Worm (Caenorhabditis elegans) whole organism, L2 larva: Measurements from ENCODE around the gene mdh-1.

ENCODE experiments used
- R02D3.7 ChIP-seq: fragments of 150-350 bp; optimal IDR thresholded peaks from 2 replicates; lab custom pipeline; 2014; ENCODE audit warnings: missing biosample characterization, missing genetic modification characterization
- ZK546.5 ChIP-seq: sonication (generic microtip); optimal IDR thresholded peaks from 2 replicates; lab custom pipeline; 2017; ENCODE audit warnings: missing biosample characterization, missing genetic modification characterization
- crh-2 ChIP-seq: sonication (generic microtip); optimal IDR thresholded peaks from 2 replicates; lab custom pipeline; 2017; ENCODE audit warnings: missing biosample characterization, missing genetic modification characterization
- dmd-4 ChIP-seq: sonication (generic microtip); optimal IDR thresholded peaks from 2 replicates; lab custom pipeline; 2017; ENCODE audit warnings: missing biosample characterization, missing genetic modification characterization
- lin-39 ChIP-seq: fragments of 150-350 bp; optimal IDR thresholded peaks from 2 replicates; lab custom pipeline; 2014; ENCODE audit warnings: missing biosample characterization, missing genetic modification reagents, missing genetic modification characterization
- nhr-11 ChIP-seq: fragments of 150-350 bp; optimal IDR thresholded peaks from 2 replicates; lab custom pipeline; 2014; ENCODE audit warnings: missing biosample characterization, missing genetic modification characterization
- ztf-11 ChIP-seq: sonication (generic microtip); optimal IDR thresholded peaks from 2 replicates; lab custom pipeline; 2017; ENCODE audit warnings: missing biosample characterization, missing genetic modification characterization

DNA sequence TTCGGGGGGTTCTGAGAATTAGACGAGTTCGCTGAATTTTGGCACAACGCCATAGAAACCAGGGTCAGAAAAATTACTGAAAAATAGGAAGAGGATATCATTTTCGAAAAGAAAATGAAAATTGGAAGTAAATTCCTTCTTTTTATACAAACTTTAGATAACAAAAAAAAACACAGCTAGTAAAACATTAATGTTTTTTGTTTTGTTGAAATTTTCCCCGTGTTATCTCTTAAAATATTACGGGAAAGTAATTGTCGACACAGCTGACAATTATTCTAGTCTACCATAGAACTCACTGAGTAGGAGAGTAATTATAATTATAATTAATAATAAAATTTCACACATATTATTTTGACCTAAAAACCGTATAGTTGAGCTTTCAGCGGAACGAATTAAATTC is 42.8 kb upstream of the mdh-1 start, which contains the start of gene spp-26:
- TF ChIP-seq ztf-11 (no peak), nhr-11 (tag; lab: Kevin White, UChicago) (no peak), R02D3.7 (tag; lab: Kevin White, UChicago) (no peak), ZK546.5 (no peak), lin-39 (tag; lab: Kevin White, UChicago) (no peak), dmd-4 (tag; lab: Kevin White, UChicago) (no peak), crh-2 (no peak)
